Worm (Caenorhabditis elegans) whole organism, L4/young adult: Measurements from ENCODE around the gene T14G10.8.

ENCODE experiments used
- dao-5 ChIP-seq: sonication (generic microtip); optimal IDR thresholded peaks from 2 replicates; lab custom pipeline; 2016; ENCODE audit warnings: missing genotype, missing genetic modification characterization, moderate library complexity, missing compliant biosample characterization
- him-1 ChIP-seq: sonication (generic microtip); optimal IDR thresholded peaks from 2 replicates; lab custom pipeline; 2016; ENCODE audit warnings: missing genotype, missing genetic modification reagents, missing genetic modification characterization, missing compliant biosample characterization

ce11 chrIV:10115142-10115541, 31.6 kb downstream of the T14G10.8 start, which contains the start of gene C04G2.10:
- no peak for TF ChIP-seq dao-5 (tag; lab: Kevin White, UChicago)
- no peak for TF ChIP-seq him-1 (tag; lab: Kevin White, UChicago)
